Fruit fly (Drosophila melanogaster): ENCODE measurements around the gene CG15429.

- TF ChIP-seq pan (optimal IDR thresholded peaks at IDR 0.05), result no peak
- no peak for TF ChIP-seq Dll (optimal IDR thresholded peaks at IDR 0.05)
- no peak for TF ChIP-seq CG8478 (optimal IDR thresholded peaks at IDR 0.05)
These were observed at the start of gene CG15429 for dm6 chr2L:4352675-4353074.
